Worm (Caenorhabditis elegans): ENCODE data around the gene col-131.
A peak's percentile ranks its signal among the peaks of the same experiment; 100 is the strongest.

Gene col-131

DNA sequence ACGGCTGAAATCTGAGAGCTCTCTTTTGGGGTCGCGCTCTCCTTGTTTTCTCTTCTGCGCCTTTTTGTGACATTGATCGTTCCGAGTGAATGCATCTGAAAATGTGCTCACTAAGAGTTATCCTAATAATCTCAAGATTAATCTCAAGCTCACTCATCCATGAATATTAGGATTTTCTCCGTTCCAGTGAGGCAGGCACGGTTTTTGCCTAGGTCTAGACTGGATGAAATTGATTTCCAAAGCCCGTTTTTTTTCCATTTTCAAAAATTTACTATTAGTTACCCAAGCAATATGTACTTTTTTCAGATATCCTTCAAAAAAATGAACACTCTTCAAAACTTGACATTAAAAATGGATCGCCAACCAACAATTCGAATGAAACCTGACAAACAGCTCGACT, 25.0 kb downstream of the col-131 start, which contains the start of gene amt-2:
amt-2 (plus strand) TSS at position 301 of the 400 bp plus-strand sequence.
- TF ChIP-seq klf-2 (GFP tag; conservative IDR thresholded peaks at IDR 0.05) (no peak), med-1 (GFP tag; optimal IDR thresholded peaks at IDR 0.05; ENCODE audit: insufficient read depth) (no peak), flt-1 (GFP tag; IDR thresholded peaks at IDR 0.05) (no peak), ztf-23 (GFP tag; IDR thresholded peaks at IDR 0.05) (no peak), tab-1 (GFP tag; IDR thresholded peaks at IDR 0.05) (no peak), ref-1 (GFP tag; conservative IDR thresholded peaks at IDR 0.05) (no peak), ztf-29 (GFP tag; IDR thresholded peaks at IDR 0.05) (no peak), cog-1 (tag; optimal IDR thresholded peaks at IDR 0.05) (no peak), T22C8.4 (GFP tag; IDR thresholded peaks at IDR 0.05) (no peak)

DNA sequence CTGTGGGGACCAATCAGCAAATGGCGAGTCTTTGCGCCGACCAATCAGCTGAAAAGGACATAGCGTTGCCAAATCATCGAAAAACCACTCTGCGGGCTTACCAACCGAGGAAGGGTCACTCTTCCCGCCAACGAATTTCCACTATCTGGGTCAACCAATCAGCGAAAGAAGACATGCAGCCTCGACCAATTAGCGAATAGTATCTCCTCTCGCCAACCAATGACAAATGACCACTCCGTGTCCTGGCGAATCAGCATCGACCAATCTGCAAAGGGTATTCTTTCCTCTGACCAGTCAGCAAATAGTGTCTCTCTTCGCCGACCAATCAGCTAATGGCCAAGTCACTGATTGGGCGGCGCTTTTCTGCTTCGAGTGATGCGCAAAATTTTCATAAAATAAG, 25.6 kb downstream of the col-131 start:
- TF ChIP-seq flt-1 (GFP tag; IDR thresholded peaks at IDR 0.05) (no peak), ref-1 (GFP tag; conservative IDR thresholded peaks at IDR 0.05) (no peak), klf-2 (GFP tag; conservative IDR thresholded peaks at IDR 0.05) (no peak)

DNA sequence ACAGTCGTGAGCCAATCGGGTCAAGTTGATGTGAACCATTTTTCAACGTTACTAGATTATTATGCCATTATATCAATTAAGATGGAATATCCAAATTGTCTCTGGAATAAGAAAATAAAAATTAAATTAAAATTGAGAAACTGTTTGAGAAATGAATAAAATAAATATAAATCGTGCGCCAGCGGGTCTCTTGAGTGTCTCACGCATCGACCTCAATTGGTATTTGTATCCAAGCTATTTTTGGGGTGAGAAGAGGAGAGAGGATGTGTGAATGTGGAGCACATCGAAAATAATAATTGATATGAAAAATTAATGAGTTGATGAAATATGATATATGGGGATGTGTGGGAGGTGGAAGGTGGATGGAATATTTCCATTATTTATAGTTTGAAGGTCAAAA, 28.2 kb downstream of the col-131 start, which contains the start of gene F49E11.2:
F49E11.2 (minus strand) TSS at position 101 of the 400 bp plus-strand sequence.
- TF ChIP-seq ztf-29 (GFP tag; IDR thresholded peaks at IDR 0.05) (no peak), ztf-23 (GFP tag; IDR thresholded peaks at IDR 0.05) (no peak), T22C8.4 (GFP tag; IDR thresholded peaks at IDR 0.05) (no peak), ref-1 (GFP tag; conservative IDR thresholded peaks at IDR 0.05) (no peak), cog-1 (tag; optimal IDR thresholded peaks at IDR 0.05) (no peak), flt-1 (GFP tag; IDR thresholded peaks at IDR 0.05) (no peak), med-1 (GFP tag; optimal IDR thresholded peaks at IDR 0.05; ENCODE audit: insufficient read depth) (no peak)

DNA sequence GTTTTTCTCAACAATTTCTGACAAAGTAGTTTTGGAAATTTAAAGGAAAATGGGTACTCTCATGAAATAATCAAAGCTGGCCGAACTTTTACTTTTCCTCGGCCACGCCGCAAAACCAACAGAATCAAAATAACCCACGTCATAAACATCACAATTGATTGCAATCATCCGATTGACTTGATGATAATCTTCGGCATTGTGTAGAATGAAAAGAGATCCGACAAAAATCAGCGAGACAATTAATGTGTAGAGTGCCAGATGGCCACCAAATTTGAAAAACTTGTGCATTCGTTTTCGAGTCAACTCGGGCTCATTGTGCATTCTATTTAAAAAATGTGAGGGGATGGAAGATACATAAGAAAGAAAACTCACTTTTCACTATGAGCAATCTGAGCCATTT, 30.3 kb downstream of the col-131 start:
- TF ChIP-seq tab-1 (GFP tag; IDR thresholded peaks at IDR 0.05), result no peak
- no peak for TF ChIP-seq T22C8.4 (GFP tag; IDR thresholded peaks at IDR 0.05)
- peak; percentile 32; the same call in 1 of the 2 replicates for TF ChIP-seq flt-1 (GFP tag; IDR thresholded peaks at IDR 0.05)
- TF ChIP-seq ztf-23 (GFP tag; IDR thresholded peaks at IDR 0.05), result no peak
- no peak for TF ChIP-seq klf-2 (GFP tag; conservative IDR thresholded peaks at IDR 0.05)
- TF ChIP-seq ref-1 (GFP tag; conservative IDR thresholded peaks at IDR 0.05), result no peak

DNA sequence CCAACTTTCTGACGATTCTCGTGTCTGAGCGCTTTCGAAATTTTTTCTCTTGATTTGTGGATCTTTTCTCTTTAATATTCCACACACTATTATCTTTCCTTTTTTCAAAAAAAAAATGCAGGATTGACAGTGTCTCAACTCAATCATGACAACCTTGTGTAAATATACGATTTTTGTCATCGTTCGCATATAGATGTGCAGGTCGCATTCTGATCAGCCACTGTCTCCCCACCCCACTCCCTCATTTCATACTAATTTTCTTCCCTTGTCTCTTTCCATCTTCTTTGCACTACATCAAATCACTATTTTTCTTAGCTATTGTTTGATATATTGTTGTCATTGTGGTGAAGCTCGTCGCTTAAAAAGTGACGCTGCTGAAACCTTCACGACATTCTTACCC, 31.8 kb downstream of the col-131 start:
- TF ChIP-seq ztf-23 (GFP tag; IDR thresholded peaks at IDR 0.05), result no peak
- no peak for TF ChIP-seq flt-1 (GFP tag; IDR thresholded peaks at IDR 0.05)
- TF ChIP-seq med-1 (GFP tag; optimal IDR thresholded peaks at IDR 0.05; ENCODE audit: insufficient read depth), result no peak
- no peak for TF ChIP-seq tab-1 (GFP tag; IDR thresholded peaks at IDR 0.05)
- TF ChIP-seq klf-2 (GFP tag; conservative IDR thresholded peaks at IDR 0.05), result no peak

DNA sequence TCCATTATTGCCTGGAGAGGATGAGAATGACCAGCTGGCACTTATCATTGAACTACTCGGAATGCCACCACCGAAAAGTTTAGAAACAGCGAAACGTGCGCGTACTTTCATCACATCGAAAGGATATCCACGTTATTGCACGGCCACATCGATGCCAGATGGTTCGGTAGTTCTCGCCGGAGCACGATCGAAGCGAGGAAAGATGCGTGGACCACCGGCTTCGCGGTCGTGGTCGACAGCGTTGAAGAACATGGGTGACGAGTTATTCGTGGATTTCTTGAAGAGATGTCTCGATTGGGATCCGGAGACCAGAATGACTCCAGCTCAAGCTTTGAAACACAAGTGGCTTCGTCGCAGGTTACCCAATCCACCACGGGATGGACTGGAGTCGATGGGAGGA, 33.6 kb downstream of the col-131 start:
- TF ChIP-seq ztf-23 (GFP tag; IDR thresholded peaks at IDR 0.05), result no peak
- TF ChIP-seq klf-2 (GFP tag; conservative IDR thresholded peaks at IDR 0.05), result no peak
- no peak for TF ChIP-seq ztf-29 (GFP tag; IDR thresholded peaks at IDR 0.05)
- no peak for TF ChIP-seq cog-1 (tag; optimal IDR thresholded peaks at IDR 0.05)
- TF ChIP-seq ref-1 (GFP tag; conservative IDR thresholded peaks at IDR 0.05), result no peak
- no peak for TF ChIP-seq T22C8.4 (GFP tag; IDR thresholded peaks at IDR 0.05)
- TF ChIP-seq tab-1 (GFP tag; IDR thresholded peaks at IDR 0.05), result no peak
- no peak for TF ChIP-seq flt-1 (GFP tag; IDR thresholded peaks at IDR 0.05)
- no peak for TF ChIP-seq med-1 (GFP tag; optimal IDR thresholded peaks at IDR 0.05; ENCODE audit: insufficient read depth)

DNA sequence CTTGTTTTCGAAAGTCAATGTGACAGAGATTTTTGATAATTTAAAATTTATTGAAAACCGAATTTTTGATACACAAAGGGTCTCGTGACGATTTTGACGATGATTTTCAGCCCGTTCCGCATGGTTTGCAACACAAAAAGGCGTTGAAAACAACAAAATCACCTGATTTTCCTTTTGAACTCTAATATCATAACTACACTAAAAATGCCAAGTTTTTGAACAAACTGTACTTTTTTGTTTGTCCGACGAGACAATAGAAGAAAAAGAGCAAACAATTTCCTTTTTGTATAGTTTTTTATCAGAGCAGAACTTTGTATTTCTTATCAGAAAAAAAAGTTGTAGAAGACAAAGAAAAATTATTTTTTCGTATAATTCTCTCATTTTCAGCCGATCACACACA, 34.9 kb downstream of the col-131 start:
- no peak for TF ChIP-seq ztf-29 (GFP tag; IDR thresholded peaks at IDR 0.05)
- no peak for TF ChIP-seq ztf-23 (GFP tag; IDR thresholded peaks at IDR 0.05)
- no peak for TF ChIP-seq ref-1 (GFP tag; conservative IDR thresholded peaks at IDR 0.05)
- TF ChIP-seq med-1 (GFP tag; optimal IDR thresholded peaks at IDR 0.05; ENCODE audit: insufficient read depth), result no peak
- TF ChIP-seq tab-1 (GFP tag; IDR thresholded peaks at IDR 0.05), result no peak

DNA sequence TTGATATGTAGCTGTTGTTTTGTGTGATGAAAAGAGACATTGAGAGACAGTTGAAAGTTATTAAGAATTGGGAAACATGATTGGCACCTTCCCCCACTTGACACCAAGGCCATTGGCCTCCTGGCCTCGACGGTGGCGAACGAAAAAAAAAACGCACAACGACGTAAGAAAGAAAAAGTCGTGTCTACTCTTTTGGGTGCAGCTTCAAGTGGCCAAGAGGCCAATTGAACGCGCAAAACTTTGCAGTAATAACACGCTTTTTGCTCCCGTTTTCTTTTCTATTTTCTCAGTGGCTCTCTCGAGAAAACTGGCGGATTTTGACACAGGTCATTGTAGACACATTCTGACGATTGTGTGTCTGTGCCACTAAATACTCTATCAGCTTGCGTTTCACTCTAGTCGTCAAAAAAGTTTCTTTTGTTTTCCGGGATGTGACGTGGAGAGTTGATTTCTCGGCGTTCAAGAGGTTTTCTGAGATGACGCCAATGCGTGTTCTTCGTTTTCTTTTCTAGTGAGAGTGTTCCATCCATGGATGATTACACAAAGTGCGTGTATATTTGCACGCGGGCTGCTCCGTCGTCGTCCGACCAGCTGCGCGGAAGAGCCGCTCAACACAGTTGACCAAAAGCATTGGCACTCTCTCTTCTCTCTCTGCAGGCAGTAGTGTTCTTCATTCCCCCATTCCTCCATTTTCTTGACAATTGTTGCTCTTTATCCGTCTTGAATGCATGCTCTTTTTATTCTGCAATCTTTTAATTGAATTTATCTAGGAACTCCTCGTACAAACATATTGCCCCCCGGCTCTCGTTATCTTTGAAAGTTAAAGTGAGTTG, 36.4 kb downstream of the col-131 start:
- TF ChIP-seq tab-1 (GFP tag; IDR thresholded peaks at IDR 0.05) (0 out of 2 replicates have a peak, but pooled peaks have one; percentile 63), ref-1 (GFP tag; conservative IDR thresholded peaks at IDR 0.05) (no peak), cog-1 (tag; optimal IDR thresholded peaks at IDR 0.05) (peak; percentile 20)

DNA sequence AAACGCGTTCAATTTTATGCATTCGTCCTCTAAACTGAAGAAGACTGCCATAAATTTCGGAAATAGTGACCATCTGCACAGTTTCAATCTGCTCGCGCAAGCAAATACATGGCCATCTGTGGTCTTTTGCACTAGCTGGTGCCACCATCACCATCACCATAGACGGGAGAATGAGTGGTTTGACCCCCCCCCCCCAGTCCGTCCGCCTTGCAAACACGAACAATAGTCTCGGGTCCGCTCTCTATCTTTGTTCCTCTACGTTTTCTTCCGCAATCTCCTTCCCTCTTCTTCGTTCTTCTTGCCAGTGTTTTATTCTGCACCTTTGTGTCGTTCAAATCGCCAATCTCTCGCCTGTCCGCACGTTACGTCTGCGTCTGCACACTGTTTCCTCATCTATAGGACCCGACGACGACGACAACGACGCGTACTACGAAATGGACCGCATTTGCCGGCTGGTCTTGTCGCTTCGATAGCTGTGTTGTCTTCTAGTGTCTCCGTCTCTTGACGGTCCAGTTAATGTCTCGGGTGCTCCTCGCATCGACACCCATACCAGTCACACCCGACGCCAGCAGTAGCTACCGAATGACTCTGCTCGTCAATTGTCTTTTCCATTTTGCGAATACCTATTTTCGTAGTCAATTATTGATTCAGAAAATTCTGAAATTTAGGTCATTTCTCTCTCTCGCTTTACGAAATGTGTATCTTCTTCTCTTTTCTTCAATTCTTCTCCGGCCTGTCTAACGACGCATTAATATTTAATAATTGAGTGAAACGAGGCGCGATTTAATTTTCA, 37.2 kb downstream of the col-131 start:
- peak; percentile 46 for TF ChIP-seq cog-1 (tag; optimal IDR thresholded peaks at IDR 0.05)
- no peak for TF ChIP-seq T22C8.4 (GFP tag; IDR thresholded peaks at IDR 0.05)
- TF ChIP-seq flt-1 (GFP tag; IDR thresholded peaks at IDR 0.05), result 0 out of 2 replicates have a peak, but pooled peaks have one; percentile 3
- TF ChIP-seq ztf-29 (GFP tag; IDR thresholded peaks at IDR 0.05), result no peak
- TF ChIP-seq tab-1 (GFP tag; IDR thresholded peaks at IDR 0.05), result 0 out of 2 replicates have a peak, but pooled peaks have one; percentile 49
- no peak; the same call in 1 of the 2 replicates for TF ChIP-seq ztf-23 (GFP tag; IDR thresholded peaks at IDR 0.05)
- TF ChIP-seq med-1 (GFP tag; optimal IDR thresholded peaks at IDR 0.05; ENCODE audit: insufficient read depth), result no peak
- TF ChIP-seq ref-1 (GFP tag; conservative IDR thresholded peaks at IDR 0.05), result no peak
- TF ChIP-seq klf-2 (GFP tag; conservative IDR thresholded peaks at IDR 0.05), result no peak
